In the genomic region with DNA sequence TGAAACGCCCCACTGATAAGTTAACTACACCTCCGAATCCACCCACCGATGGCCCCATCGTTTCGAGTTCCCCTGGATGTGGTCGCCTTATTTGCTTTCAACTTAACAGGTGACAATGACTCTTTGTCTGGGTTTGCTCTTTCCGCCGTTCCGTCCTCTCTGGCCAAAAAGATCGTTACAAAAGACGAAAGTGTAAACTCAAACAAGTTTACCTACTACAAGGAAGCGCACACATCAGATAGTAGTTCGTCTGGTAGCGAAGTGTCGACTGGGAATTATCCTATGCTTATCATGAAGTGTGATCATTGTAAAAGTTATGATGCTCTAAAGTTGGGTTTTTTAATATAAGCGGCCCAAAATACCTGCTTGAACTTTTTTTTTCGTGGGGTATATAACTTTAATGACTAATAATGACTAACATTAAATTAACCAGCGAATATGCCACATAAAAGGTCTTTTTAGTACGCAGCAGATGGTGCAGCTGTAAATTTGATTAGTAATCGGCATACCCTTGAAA, we compare ENCODE assay signal across 1 fruit fly cellular context.
TF ChIP-seq lines count a peak whose summit lies in the region.

No protein-coding gene starts in this region.

TF ChIP-seq in whole organism, embryonic, 481 proteins besides CTCF, POLR2A, EP300 and RAD21 (continued from another document):
- peak; percentile 12 for TF ChIP-seq jumu (GFP tag; optimal IDR thresholded peaks at IDR 0.05; lab: Kevin White, UChicago)
- TF ChIP-seq unpg (GFP tag; optimal IDR thresholded peaks at IDR 0.05; lab: Kevin White, UChicago): no peak
- TF ChIP-seq CG11504 (tag; optimal IDR thresholded peaks at IDR 0.05; lab: Kevin White, UChicago): peak; percentile 10
- 0 out of 2 replicates have a peak, but pooled peaks have one; percentile 6 for TF ChIP-seq CG14441 (GFP tag; IDR thresholded peaks at IDR 0.05; lab: Robert Waterston, UW)
- no peak for TF ChIP-seq CG13894 (tag; optimal IDR thresholded peaks at IDR 0.05; lab: Kevin White, UChicago)
- TF ChIP-seq Lpt (GFP tag; optimal IDR thresholded peaks at IDR 0.05; lab: Kevin White, UChicago): no peak
- peak; percentile 55 for TF ChIP-seq Blimp-1 (GFP tag; optimal IDR thresholded peaks at IDR 0.05; lab: Kevin White, UChicago)
- TF ChIP-seq CG14050 (GFP tag; IDR thresholded peaks at IDR 0.05; lab: Robert Waterston, UW): no peak
- no peak for TF ChIP-seq Nf-YC (tag; optimal IDR thresholded peaks at IDR 0.05; lab: Kevin White, UChicago)
- peak; percentile 29; the same call in 1 of the 2 replicates for TF ChIP-seq CG6689 (GFP tag; IDR thresholded peaks at IDR 0.05; lab: Robert Waterston, UW)
- TF ChIP-seq lab (GFP tag; optimal IDR thresholded peaks at IDR 0.05; lab: Kevin White, UChicago): peak; percentile 33
- TF ChIP-seq dpn (GFP tag; optimal IDR thresholded peaks at IDR 0.05; lab: Kevin White, UChicago): peak in 1 of 2 experiments; percentile 3
- no peak for TF ChIP-seq insv (GFP tag; optimal IDR thresholded peaks at IDR 0.05; lab: Kevin White, UChicago)
- TF ChIP-seq nom (GFP tag; optimal IDR thresholded peaks at IDR 0.05; lab: Kevin White, UChicago): peak; percentile 40
- TF ChIP-seq CG2678 (tag; optimal IDR thresholded peaks at IDR 0.05; lab: Kevin White, UChicago): peak; percentile 32
- TF ChIP-seq Hand (GFP tag; optimal IDR thresholded peaks at IDR 0.05; lab: Kevin White, UChicago): no peak
- TF ChIP-seq z (GFP tag; IDR thresholded peaks at IDR 0.05; lab: Robert Waterston, UW): no peak
- TF ChIP-seq Abd-B (GFP tag; optimal IDR thresholded peaks at IDR 0.05; lab: Kevin White, UChicago): peak; percentile 0
- TF ChIP-seq CG12219 (GFP tag; optimal IDR thresholded peaks at IDR 0.05; lab: Kevin White, UChicago): peak; percentile 12
- TF ChIP-seq HLH4C (GFP tag; IDR thresholded peaks at IDR 0.05; lab: Robert Waterston, UW; ENCODE audit: partially characterized antibody): no peak
- peak; percentile 78 for TF ChIP-seq sens (GFP tag; lab: Kevin White, UChicago)
- TF ChIP-seq Ptx1 (GFP tag; IDR thresholded peaks at IDR 0.05; lab: Robert Waterston, UW): 0 out of 2 replicates have a peak, but pooled peaks have one; percentile 17
- TF ChIP-seq CrebB (tag; optimal IDR thresholded peaks at IDR 0.05; lab: Kevin White, UChicago): peak; percentile 33
- peak; percentile 88 for TF ChIP-seq Ets65A (GFP tag; lab: Kevin White, UChicago)
- TF ChIP-seq Sox102F (GFP tag; optimal IDR thresholded peaks at IDR 0.05; lab: Kevin White, UChicago): peak; percentile 48
- peak; percentile 54 for TF ChIP-seq CG12769 (tag; optimal IDR thresholded peaks at IDR 0.05; lab: Kevin White, UChicago)
- TF ChIP-seq grn (GFP tag; optimal IDR thresholded peaks at IDR 0.05; lab: Kevin White, UChicago): peak; percentile 35
- peak; percentile 20 for TF ChIP-seq grau (tag; optimal IDR thresholded peaks at IDR 0.05; lab: Kevin White, UChicago)
- peak; percentile 5 for TF ChIP-seq org-1 (GFP tag; optimal IDR thresholded peaks at IDR 0.05; lab: Kevin White, UChicago)
- no peak for TF ChIP-seq onecut (GFP tag; IDR thresholded peaks at IDR 0.05; lab: Robert Waterston, UW)
- peak in 1 of 3 experiments; percentile 16 for TF ChIP-seq lola (GFP tag; optimal IDR thresholded peaks at IDR 0.05; lab: Kevin White, UChicago)
- TF ChIP-seq CG34422 (GFP tag; IDR thresholded peaks at IDR 0.05; lab: Robert Waterston, UW): no peak
- peak; percentile 27 for TF ChIP-seq CG3407 (GFP tag; optimal IDR thresholded peaks at IDR 0.05; lab: Kevin White, UChicago)
- TF ChIP-seq CG16863 (GFP tag; optimal IDR thresholded peaks at IDR 0.05; lab: Kevin White, UChicago): peak; percentile 13
- TF ChIP-seq eve (GFP tag; optimal IDR thresholded peaks at IDR 0.05; lab: Kevin White, UChicago): peak in 1 of 2 experiments; percentile 67
- peak; percentile 1 for TF ChIP-seq fd96Cb (tag; optimal IDR thresholded peaks at IDR 0.05; lab: Kevin White, UChicago)
- no peak for TF ChIP-seq Vsx1 (GFP tag; optimal IDR thresholded peaks at IDR 0.05; lab: Kevin White, UChicago)
- TF ChIP-seq fd102C (GFP tag; optimal IDR thresholded peaks at IDR 0.05; lab: Kevin White, UChicago): no peak
- no peak for TF ChIP-seq mirr (GFP tag; optimal IDR thresholded peaks at IDR 0.05; lab: Kevin White, UChicago)
- TF ChIP-seq CG2712 (tag; optimal IDR thresholded peaks at IDR 0.05; lab: Kevin White, UChicago): peak; percentile 38
- no peak for TF ChIP-seq CG8290 (GFP tag; optimal IDR thresholded peaks at IDR 0.05; lab: Kevin White, UChicago)
- TF ChIP-seq CG8290 (tag; optimal IDR thresholded peaks at IDR 0.05; lab: Kevin White, UChicago): peak in 1 of 2 experiments; percentile 16
- TF ChIP-seq MTF-1 (GFP tag; optimal IDR thresholded peaks at IDR 0.05; lab: Kevin White, UChicago; ENCODE audit: borderline replicate concordance): peak; percentile 25
- TF ChIP-seq CG8765 (GFP tag; IDR thresholded peaks at IDR 0.05; lab: Robert Waterston, UW): no peak
- no peak for TF ChIP-seq scrt (GFP tag; optimal IDR thresholded peaks at IDR 0.05; lab: Kevin White, UChicago)
- peak; percentile 35 for TF ChIP-seq CG18262 (tag; optimal IDR thresholded peaks at IDR 0.05; lab: Kevin White, UChicago)
- no peak for TF ChIP-seq dysf (GFP tag; IDR thresholded peaks at IDR 0.05; lab: Robert Waterston, UW)
- TF ChIP-seq CG12071 (GFP tag; optimal IDR thresholded peaks at IDR 0.05; lab: Kevin White, UChicago): peak; percentile 6
- peak; percentile 37; the same call in 1 of the 3 replicates for TF ChIP-seq CG17361 (GFP tag; IDR thresholded peaks at IDR 0.05; lab: Robert Waterston, UW)
- TF ChIP-seq Meics (GFP tag; optimal IDR thresholded peaks at IDR 0.05; lab: Kevin White, UChicago): peak; percentile 21
- TF ChIP-seq CG3065 (GFP tag; optimal IDR thresholded peaks at IDR 0.05; lab: Kevin White, UChicago): no peak
- peak; percentile 32 for TF ChIP-seq CG5180 (GFP tag; optimal IDR thresholded peaks at IDR 0.05; lab: Kevin White, UChicago)
- TF ChIP-seq lmd (GFP tag; IDR thresholded peaks at IDR 0.05; lab: Robert Waterston, UW): 0 out of 2 replicates have a peak, but pooled peaks have one; percentile 20
- peak in 1 of 2 experiments; percentile 18 for TF ChIP-seq Hr51 (GFP tag; optimal IDR thresholded peaks at IDR 0.05; lab: Kevin White, UChicago)
- no peak for TF ChIP-seq NK7.1 (GFP tag; optimal IDR thresholded peaks at IDR 0.05; lab: Kevin White, UChicago)
- TF ChIP-seq sug (tag; optimal IDR thresholded peaks at IDR 0.05; lab: Kevin White, UChicago): peak; percentile 22
- TF ChIP-seq PHDP (tag; optimal IDR thresholded peaks at IDR 0.05; lab: Kevin White, UChicago): peak; percentile 39
- no peak for TF ChIP-seq mld (GFP tag; IDR thresholded peaks at IDR 0.05; lab: Robert Waterston, UW; ENCODE audit: partially characterized antibody)
- 0 out of 3 replicates have a peak, but pooled peaks have one; percentile 35 for TF ChIP-seq ci (GFP tag; IDR thresholded peaks at IDR 0.05; lab: Robert Waterston, UW)
- peak in 1 of 2 experiments; percentile 16 for TF ChIP-seq Hr78 (GFP tag; optimal IDR thresholded peaks at IDR 0.05; lab: Kevin White, UChicago)
TF ChIP-seq in whole organism, embryonic: peak in this region for 71.
